Worm (Caenorhabditis elegans) whole organism, L4 larva: ENCODE results near the gene kcnl-1.
A peak's percentile ranks its signal among the peaks of the same experiment; 100 is the strongest.

Experiments
- F26F4.8 ChIP-seq: fragments of 200-800 bp; sonication (Bioruptor generic); conservative IDR thresholded peaks from 2 replicates; pipeline ENCODE4 v1.3.6; 2022; ENCODE audit warnings: missing genetic modification characterization, missing compliant biosample characterization
- R02D3.7 ChIP-seq: fragments of 150-350 bp; sonication (generic microtip); optimal IDR thresholded peaks from 3 replicates; lab custom pipeline; 2014; ENCODE audit warnings: missing biosample characterization, missing genetic modification characterization
- T20F7.1 ChIP-seq: fragments of 200-800 bp; sonication (Bioruptor generic); optimal IDR thresholded peaks from 2 replicates; lab custom pipeline; 2018; ENCODE audit warnings: mild to moderate bottlenecking, missing genetic modification characterization, missing compliant biosample characterization
- T26A8.4 ChIP-seq: fragments of 200-800 bp; sonication (Bioruptor generic); IDR thresholded peaks from 2 replicates; pipeline ENCODE4 v1.3.6; 2022; ENCODE audit warnings: missing genetic modification characterization, missing compliant biosample characterization
- Y5F2A.4 ChIP-seq: fragments of 200-800 bp; sonication (Bioruptor generic); optimal IDR thresholded peaks from 2 replicates; lab custom pipeline; 2018; ENCODE audit warnings: mild to moderate bottlenecking, missing genetic modification characterization, missing compliant biosample characterization
- aha-1 ChIP-seq: fragments of 150-350 bp; peaks from one replicate; lab custom pipeline; 2014; ENCODE audit warnings: missing biosample characterization, missing genetic modification characterization
- arid-1 ChIP-seq: fragments of 200-800 bp; sonication (Bioruptor generic); conservative IDR thresholded peaks from 2 replicates; pipeline ENCODE4 v1.3.6; 2022; ENCODE audit warnings: missing genetic modification reagents, missing genetic modification characterization, missing compliant biosample characterization
- ceh-44 ChIP-seq: fragments of 200-800 bp; sonication (Bioruptor generic); IDR thresholded peaks from 2 replicates; pipeline ENCODE4 v1.3.6; 2022; ENCODE audit warnings: missing genetic modification reagents, missing genetic modification characterization, missing compliant biosample characterization
- ceh-62 ChIP-seq: sonication (generic microtip); optimal IDR thresholded peaks from 2 replicates; lab custom pipeline; 2017; ENCODE audit warnings: missing biosample characterization, missing genetic modification characterization
- ces-1 ChIP-seq: fragments of 150-350 bp; sonication (generic microtip); optimal IDR thresholded peaks from 4 replicates; lab custom pipeline; 2014; ENCODE audit warnings: missing biosample characterization, missing genetic modification reagents, missing genetic modification characterization
- cey-2 ChIP-seq: sonication (generic microtip); optimal IDR thresholded peaks from 3 replicates; lab custom pipeline; 2017; ENCODE audit warnings: missing genetic modification characterization, mild to moderate bottlenecking, missing compliant biosample characterization, antibody characterized with exemption, borderline replicate concordance; ENCODE audit not compliant: insufficient read depth
- ctbp-1 ChIP-seq: fragments of 200-800 bp; sonication (Bioruptor generic); IDR thresholded peaks from 2 replicates; pipeline ENCODE4 v1.3.6; 2022; ENCODE audit warnings: missing genetic modification reagents, missing genetic modification characterization, missing compliant biosample characterization
- daf-12 ChIP-seq: fragments of 150-350 bp; optimal IDR thresholded peaks from 2 replicates; lab custom pipeline; 2014; ENCODE audit warnings: missing biosample characterization, missing genetic modification reagents, missing genetic modification characterization
- daf-16 ChIP-seq, 3 experiments: sonication (generic microtip); optimal IDR thresholded peaks; 2 replicates each; lab custom pipeline; 2016 to 2017; ENCODE audit warnings: missing genetic modification characterization in 3 of 3, missing genetic modification reagents in 3 of 3, mild to moderate bottlenecking in 2 of 3, missing compliant biosample characterization in 2 of 3, missing biosample characterization in 1 of 3, moderate library complexity in 1 of 3
- daf-8 ChIP-seq: fragments of 200-800 bp; sonication (Bioruptor generic); IDR thresholded peaks from 2 replicates; pipeline ENCODE4 v1.3.6; 2022; ENCODE audit warnings: missing genetic modification characterization, missing compliant biosample characterization
- dmd-6 ChIP-seq: fragments of 200-800 bp; sonication (Bioruptor generic); IDR thresholded peaks from 2 replicates; pipeline ENCODE4 v1.3.6; 2022; ENCODE audit warnings: missing genetic modification reagents, missing genetic modification characterization, missing compliant biosample characterization
- dpl-1 ChIP-seq: fragments of 150-350 bp; optimal IDR thresholded peaks from 2 replicates; lab custom pipeline; 2014; ENCODE audit warnings: missing biosample characterization, missing genetic modification reagents, missing genetic modification characterization
- duxl-1 ChIP-seq: sonication (generic microtip); optimal IDR thresholded peaks from 2 replicates; lab custom pipeline; 2016; ENCODE audit warnings: mild to moderate bottlenecking, missing genetic modification characterization, moderate library complexity, missing compliant biosample characterization; ENCODE audit not compliant: poor library complexity
- fkh-10 ChIP-seq: fragments of 150-350 bp; optimal IDR thresholded peaks from 2 replicates; lab custom pipeline; 2014; ENCODE audit warnings: missing biosample characterization, missing genetic modification reagents, missing genetic modification characterization
- fos-1 ChIP-seq: fragments of 150-350 bp; optimal IDR thresholded peaks from 2 replicates; lab custom pipeline; 2014; ENCODE audit warnings: missing biosample characterization, missing genetic modification characterization
- hif-1 ChIP-seq, 2 experiments: sonication (generic microtip); optimal IDR thresholded peaks; 2 replicates each; lab custom pipeline; 2016 to 2017; ENCODE audit warnings: missing compliant biosample characterization in 2 of 2, missing genetic modification characterization in 2 of 2, missing genetic modification reagents in 2 of 2, missing genotype in 2 of 2, mild to moderate bottlenecking in 1 of 2
- hlh-30 ChIP-seq: sonication (generic microtip); optimal IDR thresholded peaks from 2 replicates; lab custom pipeline; 2017; ENCODE audit warnings: antibody characterized with exemption, mild to moderate bottlenecking, missing genetic modification characterization, missing compliant biosample characterization; ENCODE audit not compliant: insufficient read depth
- lin-1 ChIP-seq: fragments of 200-800 bp; sonication (Bioruptor generic); IDR thresholded peaks from 2 replicates; pipeline ENCODE4 v1.3.6; 2022; ENCODE audit warnings: missing genetic modification reagents, missing genetic modification characterization, missing compliant biosample characterization
- lin-38 ChIP-seq: fragments of 200-800 bp; sonication (Bioruptor generic); IDR thresholded peaks from 2 replicates; pipeline ENCODE4 v1.3.6; 2022; ENCODE audit warnings: missing genetic modification reagents, missing genetic modification characterization, missing compliant biosample characterization
- lsy-2 ChIP-seq, 2 experiments: fragments of 150-350 bp in 1 of 2; sonication (generic microtip) in 1 of 2; optimal IDR thresholded peaks; 2 replicates each; lab custom pipeline; 2014 to 2017; ENCODE audit warnings: missing biosample characterization in 2 of 2, missing genetic modification characterization in 2 of 2
- madf-9 ChIP-seq: fragments of 200-800 bp; sonication (Bioruptor generic); conservative IDR thresholded peaks from 2 replicates; pipeline ENCODE4 v1.3.6; 2022; ENCODE audit warnings: missing genetic modification reagents, missing genetic modification characterization, missing compliant biosample characterization
- mdl-1 ChIP-seq, 2 experiments: fragments of 150-350 bp in 1 of 2; sonication (generic microtip) in 1 of 2; optimal IDR thresholded peaks; 2 replicates each; lab custom pipeline; 2014 to 2017; ENCODE audit warnings: missing biosample characterization in 2 of 2, missing genetic modification characterization in 2 of 2
- mep-1 ChIP-seq: fragments of 150-350 bp; sonication (generic microtip); optimal IDR thresholded peaks from 3 replicates; lab custom pipeline; 2014; ENCODE audit warnings: missing biosample characterization, missing genetic modification characterization
- mxl-2 ChIP-seq: fragments of 200-800 bp; sonication (Bioruptor generic); conservative IDR thresholded peaks from 2 replicates; pipeline ENCODE4 v1.3.6; 2022; ENCODE audit warnings: missing genetic modification reagents, missing genetic modification characterization, missing compliant biosample characterization
- nhr-102 ChIP-seq: sonication (generic microtip); optimal IDR thresholded peaks from 2 replicates; lab custom pipeline; 2016; ENCODE audit warnings: mild to moderate bottlenecking, missing genetic modification characterization, moderate library complexity, missing compliant biosample characterization
- nhr-28 ChIP-seq: fragments of 150-350 bp; optimal IDR thresholded peaks from 2 replicates; lab custom pipeline; 2014; ENCODE audit warnings: missing biosample characterization, missing genetic modification characterization
- nhr-42 ChIP-seq: fragments of 200-800 bp; sonication (Bioruptor generic); IDR thresholded peaks from 2 replicates; pipeline ENCODE4 v1.3.6; 2022; ENCODE audit warnings: missing genetic modification characterization, missing compliant biosample characterization
- nhr-6 ChIP-seq: fragments of 150-350 bp; optimal IDR thresholded peaks from 2 replicates; lab custom pipeline; 2014; ENCODE audit warnings: missing biosample characterization, missing genetic modification characterization
- nhr-77 ChIP-seq: fragments of 150-350 bp; optimal IDR thresholded peaks from 2 replicates; lab custom pipeline; 2014; ENCODE audit warnings: missing biosample characterization, missing genetic modification characterization
- pha-4 ChIP-seq, 2 experiments: fragments of 150-350 bp in 1 of 2; fragments of 200-800 bp in 1 of 2; sonication (Bioruptor generic) in 1 of 2; IDR thresholded peaks in 1 of 2; optimal IDR thresholded peaks in 1 of 2; 2 replicates each; pipeline versions ENCODE4 v1.3.6 to Lab custom; 2014 to 2022; ENCODE audit warnings: missing genetic modification characterization in 2 of 2, missing genetic modification reagents in 2 of 2, missing biosample characterization in 1 of 2, missing compliant biosample characterization in 1 of 2
- php-3 ChIP-seq: fragments of 200-800 bp; sonication (Bioruptor generic); IDR thresholded peaks from 2 replicates; pipeline ENCODE4 v1.3.6; 2022; ENCODE audit warnings: missing genetic modification reagents, missing genetic modification characterization, missing compliant biosample characterization
- pqm-1 ChIP-seq: sonication (generic microtip); optimal IDR thresholded peaks from 2 replicates; lab custom pipeline; 2017; ENCODE audit warnings: missing biosample characterization, missing genetic modification characterization
- set-16 ChIP-seq: fragments of 200-800 bp; sonication (Bioruptor generic); IDR thresholded peaks from 2 replicates; pipeline ENCODE4 v1.3.6; 2022; ENCODE audit warnings: missing genetic modification reagents, missing genetic modification characterization, missing compliant biosample characterization
- spr-1 ChIP-seq: sonication (generic microtip); optimal IDR thresholded peaks from 2 replicates; lab custom pipeline; 2016; ENCODE audit warnings: mild to moderate bottlenecking, missing genetic modification characterization, missing compliant biosample characterization
- spr-3 ChIP-seq: fragments of 200-800 bp; sonication (Bioruptor generic); optimal IDR thresholded peaks from 2 replicates; lab custom pipeline; 2018; ENCODE audit warnings: mild to moderate bottlenecking, missing genetic modification characterization, missing compliant biosample characterization
- tag-97 ChIP-seq: fragments of 200-800 bp; sonication (Bioruptor generic); IDR thresholded peaks from 2 replicates; pipeline ENCODE4 v1.3.6; 2022; ENCODE audit warnings: missing genetic modification characterization, missing compliant biosample characterization
- unc-130 ChIP-seq: sonication (generic microtip); optimal IDR thresholded peaks from 2 replicates; lab custom pipeline; 2016; ENCODE audit warnings: missing genetic modification reagents, missing genetic modification characterization, missing compliant biosample characterization
- vab-7 ChIP-seq: fragments of 200-800 bp; sonication (Bioruptor generic); IDR thresholded peaks from 2 replicates; pipeline ENCODE4 v1.3.6; 2022; ENCODE audit warnings: missing genetic modification reagents, missing genetic modification characterization, missing compliant biosample characterization
- zag-1 ChIP-seq: fragments of 150-350 bp; optimal IDR thresholded peaks from 2 replicates; lab custom pipeline; 2014; ENCODE audit warnings: missing biosample characterization, missing genetic modification characterization
- zfp-2 ChIP-seq: sonication (generic microtip); optimal IDR thresholded peaks from 2 replicates; lab custom pipeline; 2016; ENCODE audit warnings: mild to moderate bottlenecking, missing genetic modification characterization, missing compliant biosample characterization
- zip-2 ChIP-seq: fragments of 150-350 bp; optimal IDR thresholded peaks from 2 replicates; lab custom pipeline; 2014; ENCODE audit warnings: missing biosample characterization, missing genetic modification characterization
- ztf-7 ChIP-seq: fragments of 150-350 bp; optimal IDR thresholded peaks from 2 replicates; lab custom pipeline; 2014; ENCODE audit warnings: missing biosample characterization, missing genetic modification characterization

kcnl-1 gene

DNA sequence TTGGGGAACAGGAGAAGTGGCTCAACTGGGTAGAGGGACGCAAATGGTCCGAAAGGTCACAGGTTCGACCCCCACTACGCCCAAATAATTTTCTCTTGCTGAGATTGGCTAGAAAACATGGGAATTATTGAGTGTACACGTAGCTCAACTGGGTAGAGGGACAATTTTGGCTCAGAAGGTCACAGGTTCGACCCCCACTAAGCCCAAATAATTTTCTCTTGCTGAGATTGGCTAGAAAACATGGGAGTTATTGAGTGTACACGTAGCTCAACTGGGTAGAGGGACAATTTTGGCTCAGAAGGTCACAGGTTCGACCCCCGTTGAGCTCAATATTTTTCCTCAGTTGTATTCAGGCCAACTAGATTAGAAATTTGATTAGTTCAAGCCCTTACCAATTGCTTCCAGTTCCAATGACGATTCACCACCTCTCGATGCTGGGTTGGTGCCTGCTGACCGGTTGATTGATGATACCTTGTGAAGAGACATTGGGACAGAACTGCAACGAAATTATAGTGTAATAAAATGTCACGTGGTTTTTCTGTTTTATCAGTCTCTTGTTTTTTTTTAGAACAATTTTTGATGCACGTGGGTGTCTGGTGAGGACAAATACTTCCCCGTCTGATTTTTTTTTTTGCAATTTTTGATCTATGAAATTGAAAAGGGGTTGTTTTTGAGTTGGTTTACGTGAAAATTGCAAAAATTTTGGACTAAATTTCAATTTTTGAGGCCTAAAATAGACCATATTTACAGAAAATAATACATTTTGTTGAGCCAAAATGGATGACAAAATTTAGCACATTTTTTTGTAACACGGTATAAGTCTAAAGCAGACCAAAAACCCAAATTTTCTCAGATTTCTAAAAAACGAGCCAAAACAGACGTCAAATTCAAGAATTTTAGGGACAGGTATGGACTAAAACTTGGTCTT lies 43.6 kb upstream of the kcnl-1 start (continued):
- TF ChIP-seq lin-1 (GFP tag; lab: Robert Waterston, UW): no peak
- TF ChIP-seq pha-4 (GFP tag; IDR thresholded peaks at IDR 0.05; lab: Robert Waterston, UW): no peak
- TF ChIP-seq pha-4 (tag; optimal IDR thresholded peaks at IDR 0.05; lab: Kevin White, UChicago): no peak
- no peak for TF ChIP-seq mxl-2
- TF ChIP-seq T20F7.1 (GFP tag; lab: Kevin White, UChicago): no peak
- TF ChIP-seq dpl-1 (GFP tag; lab: Kevin White, UChicago): no peak
- no peak for TF ChIP-seq daf-8 (GFP tag; lab: Robert Waterston, UW)
- 0 out of 2 replicates have a peak, but pooled peaks have one; percentile 4 for TF ChIP-seq vab-7 (GFP tag; lab: Robert Waterston, UW)
- peak in 1 of 2 experiments; percentile 57 for TF ChIP-seq hif-1 (tag; optimal IDR thresholded peaks at IDR 0.05; lab: Kevin White, UChicago)
- peak; percentile 42 for TF ChIP-seq spr-1 (tag; lab: Kevin White, UChicago)
- peak; percentile 77 for TF ChIP-seq T26A8.4
- peak; percentile 87 for TF ChIP-seq hlh-30
- TF ChIP-seq nhr-77 (tag; lab: Kevin White, UChicago): no peak
- TF ChIP-seq cey-2 (tag; lab: Kevin White, UChicago): no peak
- peak; percentile 94 for TF ChIP-seq aha-1 (tag; lab: Kevin White, UChicago)
- TF ChIP-seq lin-38 (GFP tag; lab: Robert Waterston, UW): peak; percentile 64
- peak; percentile 65 for TF ChIP-seq dmd-6 (GFP tag; lab: Robert Waterston, UW)
- TF ChIP-seq lsy-2 (tag; optimal IDR thresholded peaks at IDR 0.05; lab: Kevin White, UChicago): peak in 1 of 2 experiments; percentile 32
- TF ChIP-seq nhr-42 (GFP tag; lab: Robert Waterston, UW): no peak
- no peak for TF ChIP-seq tag-97 (GFP tag; lab: Robert Waterston, UW)
- TF ChIP-seq mep-1 (tag; lab: Kevin White, UChicago): no peak
- TF ChIP-seq spr-3 (GFP tag; lab: Kevin White, UChicago): no peak
- TF ChIP-seq daf-16 (GFP tag; optimal IDR thresholded peaks at IDR 0.05; lab: Kevin White, UChicago): no peak
- TF ChIP-seq daf-16 (tag; optimal IDR thresholded peaks at IDR 0.05; lab: Kevin White, UChicago): peak; percentile 23
- TF ChIP-seq fkh-10 (GFP tag; lab: Kevin White, UChicago): no peak
- 0 out of 2 replicates have a peak, but pooled peaks have one; percentile 2 for TF ChIP-seq F26F4.8
- TF ChIP-seq ztf-7: no peak
- TF ChIP-seq mdl-1 (tag; optimal IDR thresholded peaks at IDR 0.05; lab: Kevin White, UChicago): peak; percentile 46 to 76
- TF ChIP-seq php-3 (GFP tag; lab: Robert Waterston, UW): peak; percentile 39; the same call in 1 of the 2 replicates
- TF ChIP-seq zip-2 (tag; lab: Kevin White, UChicago): no peak
- no peak for TF ChIP-seq unc-130 (GFP tag; lab: Kevin White, UChicago)
- no peak for TF ChIP-seq pqm-1 (tag; lab: Kevin White, UChicago)
- peak; percentile 35; the same call in 1 of the 2 replicates for TF ChIP-seq arid-1 (GFP tag; lab: Robert Waterston, UW)
- TF ChIP-seq nhr-6 (tag; lab: Kevin White, UChicago): no peak
- TF ChIP-seq ces-1 (GFP tag; lab: Kevin White, UChicago): no peak
- TF ChIP-seq ctbp-1: 0 out of 2 replicates have a peak, but pooled peaks have one; percentile 45
- no peak for TF ChIP-seq ceh-62
- TF ChIP-seq ceh-44 (GFP tag; lab: Robert Waterston, UW): no peak
- TF ChIP-seq fos-1 (tag; lab: Kevin White, UChicago): no peak
- TF ChIP-seq duxl-1 (tag; lab: Kevin White, UChicago): no peak
- no peak for TF ChIP-seq set-16
- TF ChIP-seq zfp-2 (tag; lab: Kevin White, UChicago): no peak
- no peak for TF ChIP-seq R02D3.7 (tag; lab: Kevin White, UChicago)
- no peak for TF ChIP-seq daf-12
- TF ChIP-seq zag-1 (tag; lab: Kevin White, UChicago): no peak
- peak; percentile 37 for TF ChIP-seq nhr-28 (tag; lab: Kevin White, UChicago)
- no peak for TF ChIP-seq nhr-102 (tag; lab: Kevin White, UChicago)
- TF ChIP-seq Y5F2A.4 (GFP tag; lab: Kevin White, UChicago): no peak
- peak; percentile 55; the same call in 1 of the 2 replicates for TF ChIP-seq madf-9 (GFP tag; lab: Robert Waterston, UW)
